Fruit fly (Drosophila melanogaster): ENCODE measurements around the gene Usp7.

- no peak for TF ChIP-seq usp (GFP tag; optimal IDR thresholded peaks at IDR 0.05)
- no peak for TF ChIP-seq CG8478 (optimal IDR thresholded peaks at IDR 0.05)
- TF ChIP-seq psq (optimal IDR thresholded peaks at IDR 0.05), result no peak
Observed at dm6 chrX:12072718-12073117, 43.9 kb upstream of the Usp7 start, which contains the start of gene moon.
